Fruit fly (Drosophila melanogaster) whole organism, wandering third instar larva: ENCODE results near the gene CG32483.

ENCODE experiments used
- Abd-B ChIP-seq: fragments of >200 bp; optimal IDR thresholded peaks from 2 replicates; lab custom pipeline; 2017; ENCODE audit warnings: missing biosample characterization, missing genetic modification characterization
- CG32264 ChIP-seq: fragments of 200-800 bp; sonication (Bioruptor generic); optimal IDR thresholded peaks from 2 replicates; lab custom pipeline; 2016; ENCODE audit warnings: missing biosample characterization, missing genetic modification characterization
- CG9705 ChIP-seq: fragments of 200-800 bp; sonication (Bioruptor generic); optimal IDR thresholded peaks from 2 replicates; lab custom pipeline; 2018; ENCODE audit warnings: missing biosample characterization, mild to moderate bottlenecking, missing genetic modification characterization
- CrebA ChIP-seq: fragments of 200-800 bp; sonication (Bioruptor generic); optimal IDR thresholded peaks from 2 replicates; lab custom pipeline; 2016; ENCODE audit warnings: missing biosample characterization, mild to moderate bottlenecking, missing genetic modification characterization, borderline replicate concordance
- Dfd ChIP-seq: fragments of >200 bp; optimal IDR thresholded peaks from 2 replicates; lab custom pipeline; 2017; ENCODE audit warnings: missing biosample characterization, missing genetic modification characterization
- Dif ChIP-seq: fragments of 200-275, 200-300 bp; sonication (Bioruptor generic); optimal IDR thresholded peaks from 2 replicates; lab custom pipeline; 2018; ENCODE audit warnings: missing biosample characterization, missing genetic modification characterization; ENCODE audit not compliant: partially characterized antibody
- GATAd ChIP-seq: sonication (Bioruptor generic); optimal IDR thresholded peaks from 2 replicates; lab custom pipeline; 2016; ENCODE audit warnings: missing biosample characterization, missing genetic modification characterization
- HLH106 ChIP-seq: fragments of 200-800 bp; optimal IDR thresholded peaks from 3 replicates; lab custom pipeline; 2019; ENCODE audit warnings: missing biosample characterization, mild to moderate bottlenecking, missing genetic modification characterization, moderate library complexity
- Hr78 ChIP-seq: fragments of >200 bp; optimal IDR thresholded peaks from 2 replicates; lab custom pipeline; 2017; ENCODE audit warnings: missing biosample characterization, missing genetic modification characterization
- Hr83 ChIP-seq: fragments of 200-300 bp; sonication (Bioruptor generic); optimal IDR thresholded peaks from 2 replicates; lab custom pipeline; 2016; ENCODE audit warnings: missing biosample characterization, mild to moderate bottlenecking, missing genetic modification characterization, moderate library complexity; ENCODE audit not compliant: poor library complexity, severe bottlenecking
- Jra ChIP-seq: sonication (Bioruptor generic); optimal IDR thresholded peaks from 2 replicates; lab custom pipeline; 2016; ENCODE audit warnings: missing biosample characterization, missing genetic modification characterization
- Mio ChIP-seq: sonication (Bioruptor generic); optimal IDR thresholded peaks from 2 replicates; lab custom pipeline; 2016; ENCODE audit warnings: missing biosample characterization, missing genetic modification characterization
- Myc ChIP-seq: fragments of >200 bp; optimal IDR thresholded peaks from 2 replicates; lab custom pipeline; 2017
- N ChIP-seq: fragments of >200 bp; optimal IDR thresholded peaks from 2 replicates; lab custom pipeline; 2018; ENCODE audit warnings: missing biosample characterization, missing external identifiers, missing genetic modification characterization
- OdsH ChIP-seq: fragments of 200-800 bp; sonication (Bioruptor generic); optimal IDR thresholded peaks from 2 replicates; lab custom pipeline; 2016; ENCODE audit warnings: missing biosample characterization, mild to moderate bottlenecking, missing genetic modification characterization
- Rel ChIP-seq, 2 experiments: fragments of 200-800 bp; sonication (Bioruptor generic) in 1 of 2; optimal IDR thresholded peaks; 2 replicates in 1 of 2; 3 replicates in 1 of 2; lab custom pipeline; 2016 to 2019; ENCODE audit warnings: mild to moderate bottlenecking in 2 of 2, missing biosample characterization in 2 of 2, missing genetic modification characterization in 2 of 2, moderate library complexity in 1 of 2
- Sp1 ChIP-seq: fragments of 200-800 bp; sonication (Bioruptor generic); optimal IDR thresholded peaks from 3 replicates; lab custom pipeline; 2019; ENCODE audit warnings: missing biosample characterization, mild to moderate bottlenecking, missing genetic modification characterization, moderate library complexity
- br ChIP-seq: fragments of 200-800 bp; sonication (Bioruptor generic); optimal IDR thresholded peaks from 2 replicates; lab custom pipeline; 2016; ENCODE audit warnings: missing biosample characterization, missing genetic modification characterization
- brk ChIP-seq: fragments of 200-800 bp; sonication (Bioruptor generic); optimal IDR thresholded peaks from 2 replicates; lab custom pipeline; 2016; ENCODE audit warnings: missing biosample characterization, mild to moderate bottlenecking, missing genetic modification characterization
- dl ChIP-seq, 2 experiments: fragments of 175-275, 200-275 bp in 1 of 2; fragments of 200-275 bp in 1 of 2; sonication (Bioruptor generic); optimal IDR thresholded peaks; lab custom pipeline; 2018; ENCODE audit warnings: mild to moderate bottlenecking in 2 of 2, missing biosample characterization in 2 of 2, missing genetic modification characterization in 2 of 2, moderate library complexity in 2 of 2; ENCODE audit not compliant: partially characterized antibody in 2 of 2, insufficient read depth in 1 of 2
- dmrt93B ChIP-seq: fragments of 200-800 bp; sonication (Bioruptor generic); optimal IDR thresholded peaks from 2 replicates; lab custom pipeline; 2018; ENCODE audit warnings: missing biosample characterization, mild to moderate bottlenecking, missing genetic modification characterization
- dsf ChIP-seq: sonication (Bioruptor generic); optimal IDR thresholded peaks from 2 replicates; lab custom pipeline; 2016; ENCODE audit warnings: missing biosample characterization, missing genetic modification characterization, borderline replicate concordance
- foxo ChIP-seq, 2 experiments: fragments of 200-800 bp; sonication (Bioruptor generic); optimal IDR thresholded peaks; 2 replicates in 1 of 2; 3 replicates in 1 of 2; lab custom pipeline; 2016 to 2017; ENCODE audit warnings: missing biosample characterization in 2 of 2, missing genetic modification characterization in 2 of 2
- fru ChIP-seq: fragments of 200-800 bp; sonication (Bioruptor generic); optimal IDR thresholded peaks from 3 replicates; lab custom pipeline; 2016; ENCODE audit warnings: missing biosample characterization, mild to moderate bottlenecking, missing genetic modification characterization
- h ChIP-seq: fragments of 200-800 bp; sonication (Bioruptor generic); optimal IDR thresholded peaks from 3 replicates; lab custom pipeline; 2016; ENCODE audit warnings: missing biosample characterization, mild to moderate bottlenecking, missing genetic modification characterization
- jim ChIP-seq: fragments of 175-275, 200-325 bp; sonication (Bioruptor generic); optimal IDR thresholded peaks from 2 replicates; lab custom pipeline; 2016; ENCODE audit warnings: missing biosample characterization, mild to moderate bottlenecking, missing genetic modification characterization
- pan ChIP-seq: fragments of >200 bp; optimal IDR thresholded peaks from 2 replicates; lab custom pipeline; 2017
- rgr ChIP-seq: fragments of 200-800 bp; sonication (Bioruptor generic); optimal IDR thresholded peaks from 3 replicates; lab custom pipeline; 2016; ENCODE audit warnings: missing biosample characterization, mild to moderate bottlenecking, missing genetic modification characterization
- sage ChIP-seq: fragments of 200-800 bp; sonication (Bioruptor generic); optimal IDR thresholded peaks from 2 replicates; lab custom pipeline; 2016; ENCODE audit warnings: missing biosample characterization, mild to moderate bottlenecking, missing genetic modification characterization
- usp ChIP-seq: fragments of >200 bp; optimal IDR thresholded peaks from 2 replicates; lab custom pipeline; 2017; ENCODE audit warnings: missing biosample characterization, missing genetic modification characterization
- woc ChIP-seq: sonication (Bioruptor generic); optimal IDR thresholded peaks from 2 replicates; lab custom pipeline; 2016; ENCODE audit warnings: missing biosample characterization, mild to moderate bottlenecking, missing genetic modification characterization

The CG32483 gene

dm6 chr3L:654019-654418 lies 35.9 kb downstream of the CG32483 start, which contains the start of the genes MED30 and Rev1 (continued):
- TF ChIP-seq GATAd (GFP tag; lab: Kevin White, UChicago), result peak; percentile 83
- peak; percentile 87 for TF ChIP-seq CG9705

- TF ChIP-seq N (GFP tag; lab: Kevin White, UChicago), result no peak
- TF ChIP-seq usp, result no peak
- TF ChIP-seq Myc (lab: Kevin White, UChicago), result no peak
- TF ChIP-seq br (GFP tag; lab: Kevin White, UChicago), result no peak
- TF ChIP-seq HLH106 (tag; lab: Kevin White, UChicago), result no peak
- no peak for TF ChIP-seq Dif (GFP tag; lab: Kevin White, UChicago)
- no peak for TF ChIP-seq woc (GFP tag; lab: Kevin White, UChicago)
- no peak for TF ChIP-seq dmrt93B (GFP tag; lab: Kevin White, UChicago)
- no peak for TF ChIP-seq Dfd (GFP tag; lab: Kevin White, UChicago)
- TF ChIP-seq dsf, result no peak
- TF ChIP-seq Jra (GFP tag; lab: Kevin White, UChicago), result no peak
- TF ChIP-seq fru (GFP tag; lab: Kevin White, UChicago), result no peak
These were observed 37.2 kb downstream of the CG32483 start, which contains the start of gene CG3402 for dm6 chr3L:652637-653036. TSS of gene CG3402 (minus strand) at chr3L:652881.

DNA sequence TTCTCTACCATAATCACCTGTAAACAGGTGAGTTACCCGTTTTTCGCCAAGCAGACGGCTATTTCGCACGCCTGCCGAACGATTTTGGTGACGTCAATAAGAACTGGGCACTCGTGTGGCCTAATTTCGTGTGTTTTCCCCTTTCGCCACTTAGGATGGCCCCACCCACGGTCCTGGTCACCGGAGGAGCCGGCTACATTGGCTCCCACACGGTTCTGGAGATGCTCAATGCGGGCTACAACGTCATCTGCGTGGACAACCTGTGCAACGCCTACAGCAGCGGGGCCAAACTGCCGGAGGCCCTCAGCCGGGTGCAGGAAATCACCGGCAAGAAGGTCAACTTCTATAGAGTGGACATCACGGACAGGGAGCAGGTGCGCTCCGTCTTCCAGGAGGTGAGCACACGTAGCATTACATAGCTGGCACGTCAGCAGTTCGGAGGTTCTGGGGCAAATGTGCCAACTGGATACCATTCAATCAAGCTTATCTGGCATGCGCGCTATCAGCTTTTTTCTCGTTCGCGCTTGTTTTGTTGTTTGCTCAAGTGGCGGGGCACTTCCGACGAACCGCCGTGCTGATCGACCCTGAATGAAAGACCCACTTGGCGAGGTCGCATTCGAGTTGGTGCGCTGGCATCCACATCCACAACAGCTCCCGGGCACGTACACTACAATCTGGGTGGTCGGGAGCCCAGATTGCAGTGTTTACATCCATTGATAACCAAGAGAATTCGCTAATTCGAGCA lies 40.7 kb downstream of the CG32483 start:
- TF ChIP-seq foxo (GFP tag; optimal IDR thresholded peaks at IDR 0.05; lab: Kevin White, UChicago), result no peak
- TF ChIP-seq GATAd (GFP tag; lab: Kevin White, UChicago), result no peak
- no peak for TF ChIP-seq CG32264 (GFP tag; lab: Kevin White, UChicago)

- no peak for TF ChIP-seq N (GFP tag; lab: Kevin White, UChicago)
- no peak for TF ChIP-seq Rel (GFP tag; optimal IDR thresholded peaks at IDR 0.05; lab: Kevin White, UChicago)
- peak; percentile 93 for TF ChIP-seq Rel (tag; optimal IDR thresholded peaks at IDR 0.05; lab: Kevin White, UChicago)
- peak; percentile 28 for TF ChIP-seq Hr83 (GFP tag; lab: Kevin White, UChicago)
- no peak for TF ChIP-seq Jra (GFP tag; lab: Kevin White, UChicago)
- peak; percentile 25 for TF ChIP-seq Myc (lab: Kevin White, UChicago)
- TF ChIP-seq Dif (GFP tag; lab: Kevin White, UChicago), result peak; percentile 68
These were observed 41.5 kb downstream of the CG32483 start, which contains the start of gene Gale for dm6 chr3L:648155-649024. TSS of gene Gale (plus strand) at chr3L:648555.

- TF ChIP-seq Hr78 (GFP tag; lab: Kevin White, UChicago), result no peak
- TF ChIP-seq foxo (GFP tag; optimal IDR thresholded peaks at IDR 0.05; lab: Kevin White, UChicago), result no peak
- no peak for TF ChIP-seq Dfd (GFP tag; lab: Kevin White, UChicago)
- TF ChIP-seq OdsH, result no peak
- no peak for TF ChIP-seq Dif (GFP tag; lab: Kevin White, UChicago)
- TF ChIP-seq Mio, result no peak
These were observed 42.4 kb downstream of the CG32483 start for dm6 chr3L:647529-647928.

- no peak for TF ChIP-seq rgr (GFP tag; lab: Kevin White, UChicago)
- no peak for TF ChIP-seq CrebA (GFP tag; lab: Kevin White, UChicago)
- no peak for TF ChIP-seq sage (GFP tag; lab: Kevin White, UChicago)
- TF ChIP-seq jim (GFP tag; lab: Kevin White, UChicago), result no peak
- TF ChIP-seq Sp1 (GFP tag; lab: Kevin White, UChicago), result no peak
- TF ChIP-seq h, result no peak
- TF ChIP-seq foxo (GFP tag; optimal IDR thresholded peaks at IDR 0.05; lab: Kevin White, UChicago), result no peak
- TF ChIP-seq br (GFP tag; lab: Kevin White, UChicago), result no peak
- no peak for TF ChIP-seq Rel (GFP tag; optimal IDR thresholded peaks at IDR 0.05; lab: Kevin White, UChicago)
- TF ChIP-seq Rel (tag; optimal IDR thresholded peaks at IDR 0.05; lab: Kevin White, UChicago), result no peak
- TF ChIP-seq Abd-B (GFP tag; lab: Kevin White, UChicago), result no peak
- TF ChIP-seq dl (GFP tag; optimal IDR thresholded peaks at IDR 0.05; lab: Kevin White, UChicago; ENCODE audit: insufficient read depth in 1 of 2, partially characterized antibody in 2 of 2), result no peak
- no peak for TF ChIP-seq brk (GFP tag; lab: Kevin White, UChicago)
- TF ChIP-seq Hr83 (GFP tag; lab: Kevin White, UChicago), result no peak
- TF ChIP-seq pan (lab: Kevin White, UChicago), result no peak
- TF ChIP-seq dmrt93B (GFP tag; lab: Kevin White, UChicago), result no peak
These were observed 44.4 kb downstream of the CG32483 start for dm6 chr3L:645426-646036.
